Worm (Caenorhabditis elegans) whole organism, L2 larva: ENCODE results near the gene F53C11.5.

Experiments used
- C34F6.9 ChIP-seq: fragments of 150-350 bp; optimal IDR thresholded peaks from 2 replicates; lab custom pipeline; 2014; ENCODE audit warnings: missing biosample characterization, missing genetic modification characterization
- R02D3.7 ChIP-seq: fragments of 150-350 bp; optimal IDR thresholded peaks from 2 replicates; lab custom pipeline; 2014; ENCODE audit warnings: missing biosample characterization, missing genetic modification characterization
- Y55F3AM.14 ChIP-seq: fragments of 200-800 bp; sonication (Bioruptor generic); optimal IDR thresholded peaks from 2 replicates; lab custom pipeline; 2018; ENCODE audit warnings: mild to moderate bottlenecking, missing genetic modification characterization, missing compliant biosample characterization
- aly-2 ChIP-seq: fragments of 150-350 bp; optimal IDR thresholded peaks from 2 replicates; lab custom pipeline; 2014; ENCODE audit warnings: missing biosample characterization, missing genetic modification characterization
- ama-1 ChIP-seq: fragments of 150-350 bp; optimal IDR thresholded peaks from 2 replicates; lab custom pipeline; 2018; ENCODE audit warnings: inconsistent platforms
- blmp-1 ChIP-seq: sonication (generic microtip); optimal IDR thresholded peaks from 2 replicates; lab custom pipeline; 2017; ENCODE audit warnings: missing genetic modification characterization, mild to moderate bottlenecking, missing compliant biosample characterization, antibody characterized with exemption, moderate library complexity; ENCODE audit not compliant: insufficient read depth
- ceh-16 ChIP-seq: fragments of 150-350 bp; optimal IDR thresholded peaks from 2 replicates; lab custom pipeline; 2014; ENCODE audit warnings: missing biosample characterization, missing genetic modification characterization
- ceh-82 ChIP-seq: fragments of 150-350 bp; optimal IDR thresholded peaks from 2 replicates; lab custom pipeline; 2014; ENCODE audit warnings: missing biosample characterization, missing genetic modification characterization
- crh-2 ChIP-seq: sonication (generic microtip); optimal IDR thresholded peaks from 2 replicates; lab custom pipeline; 2017; ENCODE audit warnings: missing biosample characterization, missing genetic modification characterization
- elt-1 ChIP-seq: fragments of 150-350 bp; optimal IDR thresholded peaks from 2 replicates; lab custom pipeline; 2014; ENCODE audit warnings: missing biosample characterization, missing genetic modification characterization
- elt-3 ChIP-seq: sonication (generic microtip); optimal IDR thresholded peaks from 2 replicates; lab custom pipeline; 2017; ENCODE audit warnings: missing biosample characterization, missing genetic modification characterization
- fos-1 ChIP-seq: fragments of 150-350 bp; optimal IDR thresholded peaks from 2 replicates; lab custom pipeline; 2014; ENCODE audit warnings: missing biosample characterization, missing genetic modification characterization
- lin-11 ChIP-seq: fragments of 150-350 bp; sonication (generic microtip); optimal IDR thresholded peaks from 2 replicates; lab custom pipeline; 2014; ENCODE audit warnings: missing biosample characterization, missing genetic modification characterization, inconsistent platforms, mixed read lengths
- lin-13 ChIP-seq: fragments of 150-350 bp; optimal IDR thresholded peaks from 2 replicates; lab custom pipeline; 2014; ENCODE audit warnings: missing biosample characterization, missing genetic modification reagents, missing genetic modification characterization
- lin-39 ChIP-seq: fragments of 150-350 bp; optimal IDR thresholded peaks from 2 replicates; lab custom pipeline; 2014; ENCODE audit warnings: missing biosample characterization, missing genetic modification reagents, missing genetic modification characterization
- lsy-2 ChIP-seq, 2 experiments: fragments of 150-350 bp in 1 of 2; sonication (generic microtip) in 1 of 2; optimal IDR thresholded peaks; 2 replicates each; lab custom pipeline; 2014 to 2017; ENCODE audit warnings: missing biosample characterization in 2 of 2, missing genetic modification characterization in 2 of 2
- mab-5 ChIP-seq: fragments of 150-350 bp; optimal IDR thresholded peaks from 2 replicates; lab custom pipeline; 2014; ENCODE audit warnings: missing biosample characterization, missing genetic modification characterization
- mdl-1 ChIP-seq, 2 experiments: fragments of 150-350 bp in 1 of 2; sonication (generic microtip) in 1 of 2; optimal IDR thresholded peaks; 2 replicates each; lab custom pipeline; 2017; ENCODE audit warnings: missing biosample characterization in 2 of 2, missing genetic modification characterization in 2 of 2
- nhr-10 ChIP-seq: sonication (generic microtip); optimal IDR thresholded peaks from 2 replicates; lab custom pipeline; 2017; ENCODE audit warnings: missing biosample characterization, missing genetic modification characterization
- nhr-12 ChIP-seq: fragments of 150-350 bp; optimal IDR thresholded peaks from 2 replicates; lab custom pipeline; 2014; ENCODE audit warnings: missing biosample characterization, missing genetic modification characterization
- nhr-129 ChIP-seq: fragments of 150-350 bp; optimal IDR thresholded peaks from 2 replicates; lab custom pipeline; 2014; ENCODE audit warnings: missing biosample characterization, missing genetic modification characterization
- nhr-21 ChIP-seq: fragments of 150-350 bp; optimal IDR thresholded peaks from 2 replicates; lab custom pipeline; 2014; ENCODE audit warnings: missing biosample characterization, missing genetic modification characterization
- nhr-23 ChIP-seq: fragments of 150-350 bp; optimal IDR thresholded peaks from 2 replicates; lab custom pipeline; 2014; ENCODE audit warnings: missing biosample characterization, missing genetic modification reagents, missing genetic modification characterization
- nhr-237 ChIP-seq: fragments of 150-350 bp; optimal IDR thresholded peaks from 2 replicates; lab custom pipeline; 2014; ENCODE audit warnings: missing biosample characterization, missing genetic modification characterization
- nhr-25 ChIP-seq: fragments of 150-350 bp; sonication (generic microtip); optimal IDR thresholded peaks from 3 replicates; lab custom pipeline; 2014; ENCODE audit warnings: missing biosample characterization, missing genetic modification characterization
- nhr-6 ChIP-seq: fragments of 150-350 bp; optimal IDR thresholded peaks from 2 replicates; lab custom pipeline; 2014; ENCODE audit warnings: missing biosample characterization, missing genetic modification characterization
- peb-1 ChIP-seq: fragments of 150-350 bp; optimal IDR thresholded peaks from 2 replicates; lab custom pipeline; 2014; ENCODE audit warnings: missing biosample characterization, missing genetic modification characterization
- sem-4 ChIP-seq: fragments of 150-350 bp; optimal IDR thresholded peaks from 2 replicates; lab custom pipeline; 2014; ENCODE audit warnings: missing biosample characterization, missing genetic modification reagents, missing genetic modification characterization
- skn-1 ChIP-seq: sonication (generic microtip); optimal IDR thresholded peaks from 2 replicates; lab custom pipeline; 2017; ENCODE audit warnings: missing biosample characterization, missing genetic modification characterization
- sma-3 ChIP-seq: sonication (generic microtip); optimal IDR thresholded peaks from 2 replicates; lab custom pipeline; 2016; ENCODE audit warnings: missing genetic modification reagents, missing genetic modification characterization, missing compliant biosample characterization
- sma-9 ChIP-seq, 2 experiments: fragments of 150-350 bp in 1 of 2; sonication (generic microtip) in 1 of 2; optimal IDR thresholded peaks; 2 replicates each; lab custom pipeline; 2014 to 2016; ENCODE audit warnings: missing genetic modification characterization in 2 of 2, mild to moderate bottlenecking in 1 of 2, missing biosample characterization in 1 of 2, missing compliant biosample characterization in 1 of 2, missing genetic modification reagents in 1 of 2, moderate library complexity in 1 of 2
- snpc-4 ChIP-seq: fragments of 150-350 bp; optimal IDR thresholded peaks from 2 replicates; lab custom pipeline; 2014; ENCODE audit warnings: missing biosample characterization, missing genetic modification characterization
- unc-55 ChIP-seq: fragments of 150-350 bp; sonication (generic microtip); optimal IDR thresholded peaks from 3 replicates; lab custom pipeline; 2014; ENCODE audit warnings: missing biosample characterization, missing genetic modification reagents, missing genetic modification characterization
- unc-62 ChIP-seq: fragments of 150-350 bp; optimal IDR thresholded peaks from 2 replicates; lab custom pipeline; 2014; ENCODE audit warnings: missing biosample characterization, missing genetic modification reagents, missing genetic modification characterization
- zag-1 ChIP-seq: fragments of 150-350 bp; optimal IDR thresholded peaks from 2 replicates; lab custom pipeline; 2014; ENCODE audit warnings: missing biosample characterization, missing genetic modification characterization
- ztf-1 ChIP-seq: fragments of 200-800 bp; sonication (Bioruptor generic); conservative IDR thresholded peaks from 2 replicates; pipeline ENCODE4 v1.3.6; 2022; ENCODE audit warnings: missing genetic modification characterization, missing compliant biosample characterization
- ztf-4 ChIP-seq: fragments of 150-350 bp; optimal IDR thresholded peaks from 2 replicates; lab custom pipeline; 2014; ENCODE audit warnings: missing biosample characterization, missing genetic modification characterization

Gene F53C11.5

DNA sequence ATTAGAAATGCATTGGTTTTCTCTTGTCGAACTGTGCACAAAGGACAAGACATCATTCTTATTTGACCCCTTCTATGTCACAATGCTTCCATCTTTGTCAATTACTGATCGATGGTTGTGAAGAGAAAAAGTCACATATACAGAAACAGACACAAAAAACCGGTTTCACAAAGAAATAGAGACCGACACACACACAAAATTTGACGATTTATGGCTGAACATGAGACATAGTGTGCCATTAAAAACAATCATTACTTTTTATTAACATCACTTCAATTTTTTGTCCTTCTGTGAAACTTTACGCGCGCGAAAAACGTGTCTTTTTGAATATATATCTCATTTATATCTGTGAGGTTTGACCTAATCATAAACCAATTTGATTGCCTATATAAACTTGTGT is 3.2 kb downstream of the F53C11.5 start:
- TF ChIP-seq mdl-1 (tag; optimal IDR thresholded peaks at IDR 0.05; lab: Kevin White, UChicago) (no peak), nhr-23 (tag; lab: Kevin White, UChicago) (no peak), nhr-21 (tag; lab: Kevin White, UChicago) (peak; percentile 50), crh-2 (tag; lab: Kevin White, UChicago) (no peak), ceh-82 (no peak), nhr-10 (no peak), ztf-4 (tag; lab: Kevin White, UChicago) (no peak), snpc-4 (no peak), sma-9 (GFP tag; optimal IDR thresholded peaks at IDR 0.05; lab: Kevin White, UChicago) (no peak), sma-9 (tag; optimal IDR thresholded peaks at IDR 0.05; lab: Kevin White, UChicago) (no peak), ama-1 (lab: Kevin White, UChicago) (peak; percentile 12), blmp-1 (tag; lab: Kevin White, UChicago) (no peak), lin-11 (no peak), nhr-12 (no peak), aly-2 (tag; lab: Kevin White, UChicago) (no peak), unc-55 (GFP tag; lab: Kevin White, UChicago) (peak; percentile 50), skn-1 (tag; lab: Kevin White, UChicago) (no peak), elt-3 (tag; lab: Kevin White, UChicago) (no peak), ztf-1 (GFP tag; lab: Robert Waterston, UW) (no peak), R02D3.7 (tag; lab: Kevin White, UChicago) (no peak), peb-1 (tag; lab: Kevin White, UChicago) (no peak), lin-13 (no peak), C34F6.9 (tag; lab: Kevin White, UChicago) (no peak), elt-1 (tag; lab: Kevin White, UChicago) (no peak), nhr-25 (peak; percentile 88), nhr-129 (tag; lab: Kevin White, UChicago) (peak; percentile 44), mab-5 (tag; lab: Kevin White, UChicago) (peak; percentile 57), sma-3 (GFP tag; lab: Kevin White, UChicago) (peak; percentile 7), nhr-237 (tag; lab: Kevin White, UChicago) (no peak), sem-4 (tag; lab: Kevin White, UChicago) (peak; percentile 18), Y55F3AM.14 (GFP tag; lab: Kevin White, UChicago) (no peak)

DNA sequence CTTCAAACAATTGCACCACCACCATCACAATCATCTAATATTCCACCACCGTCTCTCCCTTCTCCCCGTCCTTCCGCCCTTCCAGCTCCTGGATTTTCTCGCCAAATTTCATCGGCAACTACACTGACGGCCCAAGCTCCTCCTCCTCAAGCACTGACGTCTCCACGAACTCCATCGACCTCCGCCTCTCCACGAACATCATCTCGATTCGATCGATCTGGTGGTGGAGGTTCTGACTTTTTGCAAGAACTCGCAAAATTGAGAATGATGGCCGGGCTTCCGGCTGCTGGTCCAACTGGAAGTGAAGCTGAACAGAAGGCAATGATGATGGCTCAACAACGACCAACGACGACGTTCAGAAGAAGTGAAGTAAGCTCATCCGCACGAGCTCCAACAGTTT is 6.7 kb downstream of the F53C11.5 start:
- TF ChIP-seq nhr-23 (tag; lab: Kevin White, UChicago) = no peak
- TF ChIP-seq ceh-82 = no peak
- TF ChIP-seq ceh-16 (tag; lab: Kevin White, UChicago) = no peak
- TF ChIP-seq unc-62 (GFP tag; lab: Kevin White, UChicago) = no peak
- no peak for TF ChIP-seq nhr-25
- no peak for TF ChIP-seq nhr-129 (tag; lab: Kevin White, UChicago)
- TF ChIP-seq nhr-12 = no peak
- no peak for TF ChIP-seq sma-9 (GFP tag; optimal IDR thresholded peaks at IDR 0.05; lab: Kevin White, UChicago)
- TF ChIP-seq sma-9 (tag; optimal IDR thresholded peaks at IDR 0.05; lab: Kevin White, UChicago) = no peak
- no peak for TF ChIP-seq ztf-1 (GFP tag; lab: Robert Waterston, UW)
- TF ChIP-seq blmp-1 (tag; lab: Kevin White, UChicago) = no peak
- TF ChIP-seq nhr-6 (tag; lab: Kevin White, UChicago) = no peak
- TF ChIP-seq sma-3 (GFP tag; lab: Kevin White, UChicago) = no peak
- TF ChIP-seq zag-1 (tag; lab: Kevin White, UChicago) = no peak
- TF ChIP-seq lsy-2 (tag; optimal IDR thresholded peaks at IDR 0.05; lab: Kevin White, UChicago) = no peak
- TF ChIP-seq snpc-4 = no peak
- TF ChIP-seq Y55F3AM.14 (GFP tag; lab: Kevin White, UChicago) = no peak
- TF ChIP-seq elt-1 (tag; lab: Kevin White, UChicago) = no peak
- TF ChIP-seq C34F6.9 (tag; lab: Kevin White, UChicago) = no peak
- no peak for TF ChIP-seq lin-39 (tag; lab: Kevin White, UChicago)
- no peak for TF ChIP-seq ama-1 (lab: Kevin White, UChicago)
- TF ChIP-seq, all 48 proteins: peak for 0

DNA sequence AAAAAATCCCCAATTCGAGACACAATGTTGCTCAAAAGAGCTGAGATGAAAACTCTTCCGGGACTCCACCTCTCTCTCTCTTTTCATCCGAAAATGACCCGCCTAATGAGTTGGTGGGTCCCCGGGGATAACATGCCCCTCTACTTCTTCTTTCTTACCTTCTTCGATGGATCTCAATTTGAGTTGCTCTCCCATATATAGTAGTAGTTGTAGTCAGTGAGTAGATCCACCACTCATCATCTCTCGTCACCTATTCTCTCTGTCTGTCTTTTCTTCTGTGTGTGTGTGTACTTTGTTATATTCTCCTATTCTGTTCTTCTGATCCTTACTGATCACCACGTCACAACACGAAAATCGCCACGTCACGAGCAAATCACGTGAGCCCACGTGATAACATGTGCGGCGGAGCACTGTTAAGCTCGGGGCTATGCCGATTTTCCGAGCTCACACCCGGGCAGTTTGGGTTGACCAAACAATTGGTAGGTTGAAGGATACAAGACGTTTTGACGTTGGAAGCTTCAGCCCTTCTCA is 9.0 kb downstream of the F53C11.5 start, which contains the start of gene twk-32:
twk-32 (plus strand) TSS at position 396 of the 531 bp plus-strand sequence.
- TF ChIP-seq lsy-2 (tag; optimal IDR thresholded peaks at IDR 0.05; lab: Kevin White, UChicago) (no peak), ztf-1 (GFP tag; lab: Robert Waterston, UW) (no peak), ama-1 (lab: Kevin White, UChicago) (no peak), unc-62 (GFP tag; lab: Kevin White, UChicago) (no peak), fos-1 (tag; lab: Kevin White, UChicago) (no peak), snpc-4 (no peak)
- TF ChIP-seq, all 48 proteins: peak for 0
